Worm (Caenorhabditis elegans): ENCODE results near the gene Y44A6D.6.

Gene Y44A6D.6

ce11 chrV:20845524-20846208, 38.5 kb downstream of the Y44A6D.6 start, which contains the start of the genes F31D4.2 and fkb-6 (continued):
- TF ChIP-seq fkh-10 (GFP tag; optimal IDR thresholded peaks at IDR 0.05) = no peak
- no peak for TF ChIP-seq zip-5 (tag; optimal IDR thresholded peaks at IDR 0.05)
- no peak for TF ChIP-seq Y22D7AL.16 (tag; optimal IDR thresholded peaks at IDR 0.05)
- peak; percentile 89 for TF ChIP-seq ceh-48 (tag; optimal IDR thresholded peaks at IDR 0.05)
- TF ChIP-seq K09A11.1 (tag; optimal IDR thresholded peaks at IDR 0.05; ENCODE audit: insufficient read depth) = no peak
- TF ChIP-seq pha-4 (tag; optimal IDR thresholded peaks at IDR 0.05) = no peak
- peak; percentile 27 for TF ChIP-seq ceh-34 (tag; optimal IDR thresholded peaks at IDR 0.05)
- TF ChIP-seq pag-3 (tag; optimal IDR thresholded peaks at IDR 0.05; ENCODE audit: borderline replicate concordance) = no peak
- no peak for TF ChIP-seq npax-4 (tag; optimal IDR thresholded peaks at IDR 0.05)
- TF ChIP-seq unc-86 (tag; optimal IDR thresholded peaks at IDR 0.05) = peak; percentile 3
- no peak for TF ChIP-seq fax-1 (tag; optimal IDR thresholded peaks at IDR 0.05)
- TF ChIP-seq sox-2 (GFP tag; IDR thresholded peaks at IDR 0.05) = peak; percentile 1; the same call in 1 of the 2 replicates
- TF ChIP-seq gmeb-2 (tag; optimal IDR thresholded peaks at IDR 0.05) = no peak
- TF ChIP-seq nhr-11 (tag; optimal IDR thresholded peaks at IDR 0.05) = no peak
- TF ChIP-seq ceh-22 (tag; optimal IDR thresholded peaks at IDR 0.05) = no peak
- TF ChIP-seq F13H6.1 (tag; optimal IDR thresholded peaks at IDR 0.05) = no peak
- no peak for TF ChIP-seq eyg-1 (tag; optimal IDR thresholded peaks at IDR 0.05)
- TF ChIP-seq ama-1 (optimal IDR thresholded peaks at IDR 0.05) = no peak
- peak; percentile 81 for TF ChIP-seq nfya-1 (tag; optimal IDR thresholded peaks at IDR 0.05)
- TF ChIP-seq ttx-3 (tag; optimal IDR thresholded peaks at IDR 0.05) = no peak
- no peak for TF ChIP-seq ceh-19 (GFP tag; optimal IDR thresholded peaks at IDR 0.05)
- TF ChIP-seq tbx-2 (tag; optimal IDR thresholded peaks at IDR 0.05) = peak; percentile 53
- TF ChIP-seq dve-1 (tag; optimal IDR thresholded peaks at IDR 0.05) = peak; percentile 42
- TF ChIP-seq hlh-8 (tag; optimal IDR thresholded peaks at IDR 0.05) = no peak
- TF ChIP-seq che-1 (tag; optimal IDR thresholded peaks at IDR 0.05) = no peak
- TF ChIP-seq ceh-31 (tag; optimal IDR thresholded peaks at IDR 0.05) = peak; percentile 9
- TF ChIP-seq unc-42 (tag; optimal IDR thresholded peaks at IDR 0.05) = peak; percentile 37

- TF ChIP-seq unc-42 (tag; optimal IDR thresholded peaks at IDR 0.05) (no peak), ama-1 (optimal IDR thresholded peaks at IDR 0.05) (peak; percentile 27)
Measured at ce11 chrV:20847743-20848229, 40.6 kb downstream of the Y44A6D.6 start.

ce11 chrV:20850580-20850979, 43.4 kb downstream of the Y44A6D.6 start, which contains the start of gene clec-264:
Gene clec-264 (minus strand): TSS chrV:20850701.
- TF ChIP-seq nhr-11 (tag; optimal IDR thresholded peaks at IDR 0.05) (no peak), unc-55 (GFP tag; optimal IDR thresholded peaks at IDR 0.05) (peak; percentile 77), pax-1 (tag; optimal IDR thresholded peaks at IDR 0.05) (no peak)

- TF ChIP-seq ceh-31 (tag; optimal IDR thresholded peaks at IDR 0.05) = peak; percentile 52
- TF ChIP-seq unc-42 (tag; optimal IDR thresholded peaks at IDR 0.05) = peak; percentile 73
- peak; percentile 33 for TF ChIP-seq tbx-2 (tag; optimal IDR thresholded peaks at IDR 0.05)
- peak; percentile 37 for TF ChIP-seq nfya-1 (tag; optimal IDR thresholded peaks at IDR 0.05)
- no peak for TF ChIP-seq dve-1 (tag; optimal IDR thresholded peaks at IDR 0.05)
- no peak for TF ChIP-seq fkh-6 (tag; optimal IDR thresholded peaks at IDR 0.05)
- peak; percentile 20 for TF ChIP-seq ztf-16 (tag; optimal IDR thresholded peaks at IDR 0.05)
- TF ChIP-seq ceh-30 (tag; optimal IDR thresholded peaks at IDR 0.05) = no peak
- TF ChIP-seq pha-4 (tag; optimal IDR thresholded peaks at IDR 0.05) = no peak
- peak; percentile 74 for TF ChIP-seq pha-2 (tag; optimal IDR thresholded peaks at IDR 0.05)
- TF ChIP-seq ref-2 (tag; optimal IDR thresholded peaks at IDR 0.05) = peak; percentile 13
- TF ChIP-seq C08G9.2 (tag; optimal IDR thresholded peaks at IDR 0.05) = peak; percentile 50
- TF ChIP-seq hlh-13 (GFP tag; optimal IDR thresholded peaks at IDR 0.05) = no peak
- peak; percentile 9 for TF ChIP-seq elt-2 (tag; optimal IDR thresholded peaks at IDR 0.05)
- peak; percentile 31 for TF ChIP-seq Y22D7AL.16 (tag; optimal IDR thresholded peaks at IDR 0.05)
Measured at ce11 chrV:20851847-20852386, 44.8 kb downstream of the Y44A6D.6 start, which contains the start of gene ndua-1. Gene ndua-1 (minus strand): TSS chrV:20851897.
